Worm (Caenorhabditis elegans) whole organism, L1 larva: ENCODE data around the gene myrf-2.

ENCODE experiments used
- C04F5.9 ChIP-seq: sonication (generic microtip); optimal IDR thresholded peaks from 2 replicates; lab custom pipeline; 2016; ENCODE audit warnings: missing genetic modification characterization, missing compliant biosample characterization
- C16A3.4 ChIP-seq: fragments of 150-350 bp; optimal IDR thresholded peaks from 2 replicates; lab custom pipeline; 2014; ENCODE audit warnings: missing biosample characterization, missing genetic modification characterization
- blmp-1 ChIP-seq: fragments of 150-350 bp; optimal IDR thresholded peaks from 2 replicates; lab custom pipeline; 2014; ENCODE audit warnings: missing biosample characterization, missing genetic modification characterization
- ceh-82 ChIP-seq, 3 experiments: fragments of 150-350 bp in 1 of 3; sonication (generic microtip) in 2 of 3; optimal IDR thresholded peaks; 2 replicates each; lab custom pipeline; 2014 to 2017; ENCODE audit warnings: missing biosample characterization in 3 of 3, missing genetic modification characterization in 3 of 3
- dpl-1 ChIP-seq, 3 experiments: fragments of 150-350 bp in 2 of 3; sonication (generic microtip) in 1 of 3; optimal IDR thresholded peaks; 2 replicates each; lab custom pipeline; 2014 to 2017; ENCODE audit warnings: missing biosample characterization in 3 of 3, missing genetic modification characterization in 3 of 3, missing genetic modification reagents in 3 of 3
- dsc-1 ChIP-seq: sonication (generic microtip); optimal IDR thresholded peaks from 2 replicates; lab custom pipeline; 2016; ENCODE audit warnings: mild to moderate bottlenecking, missing genetic modification characterization, missing compliant biosample characterization
- efl-1 ChIP-seq, 4 experiments: fragments of 150-350 bp; optimal IDR thresholded peaks in 3 of 4; peaks in 1 of 4; 1 replicate in 1 of 4; 2 replicates in 3 of 4; lab custom pipeline; 2014; ENCODE audit warnings: missing biosample characterization in 2 of 4, missing genetic modification characterization in 2 of 4, missing genetic modification reagents in 2 of 4
- fkh-10 ChIP-seq: sonication (generic microtip); optimal IDR thresholded peaks from 2 replicates; lab custom pipeline; 2017; ENCODE audit warnings: missing biosample characterization, missing genetic modification reagents, missing genetic modification characterization
- fkh-4 ChIP-seq: sonication (generic microtip); optimal IDR thresholded peaks from 2 replicates; lab custom pipeline; 2016; ENCODE audit warnings: missing compliant biosample characterization, missing genetic modification characterization, borderline replicate concordance
- fos-1 ChIP-seq: fragments of 150-350 bp; optimal IDR thresholded peaks from 2 replicates; lab custom pipeline; 2014; ENCODE audit warnings: missing biosample characterization, missing genetic modification characterization
- grh-1 ChIP-seq: fragments of 200-800 bp; sonication (Bioruptor generic); IDR thresholded peaks from 2 replicates; pipeline ENCODE4 v1.3.6; 2022; ENCODE audit warnings: missing genetic modification reagents, missing genetic modification characterization, missing compliant biosample characterization
- lin-14 ChIP-seq: fragments of 200-800 bp; sonication (Bioruptor generic); optimal IDR thresholded peaks from 2 replicates; lab custom pipeline; 2018; ENCODE audit warnings: mild to moderate bottlenecking, missing genetic modification characterization, moderate library complexity, missing compliant biosample characterization
- lir-3 ChIP-seq: sonication (generic microtip); optimal IDR thresholded peaks from 2 replicates; lab custom pipeline; 2016; ENCODE audit warnings: mild to moderate bottlenecking, missing genetic modification characterization, moderate library complexity, missing compliant biosample characterization; ENCODE audit not compliant: poor library complexity
- mab-9 ChIP-seq: fragments of 200-800 bp; sonication (Bioruptor generic); IDR thresholded peaks from 2 replicates; pipeline ENCODE4 v1.3.6; 2022; ENCODE audit warnings: missing genetic modification reagents, missing genetic modification characterization, missing compliant biosample characterization
- mef-2 ChIP-seq: fragments of 150-350 bp; optimal IDR thresholded peaks from 2 replicates; lab custom pipeline; 2014; ENCODE audit warnings: missing biosample characterization, missing genetic modification characterization
- mep-1 ChIP-seq: fragments of 150-350 bp; optimal IDR thresholded peaks from 2 replicates; lab custom pipeline; 2014; ENCODE audit warnings: missing biosample characterization, missing genetic modification characterization
- nhr-12 ChIP-seq: sonication (generic microtip); optimal IDR thresholded peaks from 2 replicates; lab custom pipeline; 2017; ENCODE audit warnings: missing biosample characterization, missing genetic modification characterization
- nhr-20 ChIP-seq: sonication (generic microtip); optimal IDR thresholded peaks from 2 replicates; lab custom pipeline; 2016; ENCODE audit warnings: mild to moderate bottlenecking, missing genetic modification characterization, missing compliant biosample characterization
- nhr-237 ChIP-seq: fragments of 150-350 bp; optimal IDR thresholded peaks from 2 replicates; lab custom pipeline; 2014; ENCODE audit warnings: missing biosample characterization, missing genetic modification characterization
- nhr-71 ChIP-seq: sonication (generic microtip); optimal IDR thresholded peaks from 2 replicates; lab custom pipeline; 2016; ENCODE audit warnings: mild to moderate bottlenecking, missing genetic modification characterization, moderate library complexity, missing compliant biosample characterization
- nhr-77 ChIP-seq: fragments of 150-350 bp; optimal IDR thresholded peaks from 2 replicates; lab custom pipeline; 2014; ENCODE audit warnings: missing biosample characterization, missing genetic modification characterization
- nhr-85 ChIP-seq: sonication (generic microtip); peaks from one replicate; lab custom pipeline; 2016; ENCODE audit warnings: missing genetic modification characterization, inconsistent platforms, missing compliant biosample characterization
- pax-3 ChIP-seq: fragments of 200-800 bp; sonication (Bioruptor generic); optimal IDR thresholded peaks from 2 replicates; lab custom pipeline; 2018; ENCODE audit warnings: mild to moderate bottlenecking, missing genetic modification characterization, moderate library complexity, missing compliant biosample characterization
- pqm-1 ChIP-seq: sonication (generic microtip); optimal IDR thresholded peaks from 3 replicates; lab custom pipeline; 2017; ENCODE audit warnings: missing biosample characterization, missing genetic modification characterization
- rnt-1 ChIP-seq: sonication (generic microtip); optimal IDR thresholded peaks from 2 replicates; lab custom pipeline; 2016; ENCODE audit warnings: mild to moderate bottlenecking, missing genetic modification characterization, moderate library complexity, missing compliant biosample characterization
- skn-1 ChIP-seq: fragments of 150-350 bp; optimal IDR thresholded peaks from 2 replicates; lab custom pipeline; 2014; ENCODE audit warnings: missing biosample characterization, missing genetic modification characterization
- snpc-4 ChIP-seq: fragments of 150-350 bp; optimal IDR thresholded peaks from 2 replicates; lab custom pipeline; 2014; ENCODE audit warnings: missing biosample characterization, missing genetic modification characterization
- snu-23 ChIP-seq: sonication (generic microtip); optimal IDR thresholded peaks from 2 replicates; lab custom pipeline; 2016; ENCODE audit warnings: missing genetic modification characterization, missing compliant biosample characterization
- tbx-2 ChIP-seq: sonication (generic microtip); optimal IDR thresholded peaks from 2 replicates; lab custom pipeline; 2016; ENCODE audit warnings: missing genetic modification characterization, missing compliant biosample characterization
- unc-130 ChIP-seq: fragments of 150-350 bp; optimal IDR thresholded peaks from 2 replicates; lab custom pipeline; 2017; ENCODE audit warnings: missing biosample characterization, missing genetic modification characterization, inconsistent platforms
- unc-98 ChIP-seq: fragments of 200-800 bp; sonication (Bioruptor generic); IDR thresholded peaks from 2 replicates; pipeline ENCODE4 v1.3.6; 2022; ENCODE audit warnings: missing genetic modification characterization, missing compliant biosample characterization
- vab-15 ChIP-seq: sonication (generic microtip); optimal IDR thresholded peaks from 2 replicates; lab custom pipeline; 2017; ENCODE audit warnings: missing genotype, mild to moderate bottlenecking, missing genetic modification characterization, missing compliant biosample characterization
- xbp-1 ChIP-seq: sonication (generic microtip); optimal IDR thresholded peaks from 2 replicates; lab custom pipeline; 2016; ENCODE audit warnings: missing genetic modification characterization, missing compliant biosample characterization
- ztf-4 ChIP-seq: fragments of 150-350 bp; optimal IDR thresholded peaks from 2 replicates; lab custom pipeline; 2014; ENCODE audit warnings: missing biosample characterization, missing genetic modification characterization

The myrf-2 gene

ce11 chrX:10208481-10208880, 14.3 kb upstream of the myrf-2 start:
- TF ChIP-seq skn-1 (tag; lab: Kevin White, UChicago) (no peak), dsc-1 (tag; lab: Kevin White, UChicago) (peak; percentile 51), fos-1 (tag; lab: Kevin White, UChicago) (no peak), ceh-82 (tag; optimal IDR thresholded peaks at IDR 0.05; lab: Kevin White, UChicago) (no peak), unc-98 (GFP tag; lab: Robert Waterston, UW) (no peak)

- TF ChIP-seq fos-1 (tag; lab: Kevin White, UChicago), result no peak
- TF ChIP-seq efl-1 (optimal IDR thresholded peaks at IDR 0.05; lab: Kevin White, UChicago), result no peak
- no peak for TF ChIP-seq efl-1 (GFP tag; optimal IDR thresholded peaks at IDR 0.05 in 1 of 2; lab: Kevin White, UChicago)
- TF ChIP-seq nhr-85 (tag; lab: Kevin White, UChicago), result no peak
- no peak for TF ChIP-seq nhr-237 (tag; lab: Kevin White, UChicago)
- TF ChIP-seq rnt-1 (tag; lab: Kevin White, UChicago), result no peak
- no peak for TF ChIP-seq C16A3.4 (tag; lab: Kevin White, UChicago)
- TF ChIP-seq unc-130 (tag; lab: Kevin White, UChicago), result no peak
- TF ChIP-seq pax-3, result no peak
- no peak for TF ChIP-seq tbx-2 (tag; lab: Kevin White, UChicago)
- no peak for TF ChIP-seq ztf-4 (tag; lab: Kevin White, UChicago)
- TF ChIP-seq dpl-1 (GFP tag; optimal IDR thresholded peaks at IDR 0.05; lab: Kevin White, UChicago), result no peak
Measured at ce11 chrX:10206008-10206407, 11.8 kb upstream of the myrf-2 start.

ce11 chrX:10205321-10205720, 11.1 kb upstream of the myrf-2 start, which contains the start of gene sex-1:
Gene sex-1, minus strand, starts transcription at chrX:10205421.
- TF ChIP-seq snu-23 (GFP tag; lab: Kevin White, UChicago), result no peak
- TF ChIP-seq pqm-1 (tag; lab: Kevin White, UChicago), result no peak
- no peak for TF ChIP-seq mef-2 (tag; lab: Kevin White, UChicago)
- no peak for TF ChIP-seq nhr-71 (tag; lab: Kevin White, UChicago)
- no peak for TF ChIP-seq nhr-12 (tag; lab: Kevin White, UChicago)
- TF ChIP-seq grh-1 (GFP tag; lab: Robert Waterston, UW), result no peak
- no peak for TF ChIP-seq fos-1 (tag; lab: Kevin White, UChicago)
- TF ChIP-seq lir-3, result no peak
- no peak for TF ChIP-seq ceh-82 (tag; optimal IDR thresholded peaks at IDR 0.05; lab: Kevin White, UChicago)
- TF ChIP-seq nhr-77, result no peak
- no peak for TF ChIP-seq C04F5.9 (tag; lab: Kevin White, UChicago)
- TF ChIP-seq xbp-1, result no peak
- TF ChIP-seq skn-1 (tag; lab: Kevin White, UChicago), result no peak
- TF ChIP-seq snpc-4 (tag; lab: Kevin White, UChicago), result no peak

- TF ChIP-seq mep-1 (peak; percentile 9), fkh-4 (tag; lab: Kevin White, UChicago) (no peak), fkh-10 (GFP tag; lab: Kevin White, UChicago) (no peak), grh-1 (GFP tag; lab: Robert Waterston, UW) (no peak), nhr-20 (peak; percentile 16), lin-14 (GFP tag; lab: Kevin White, UChicago) (peak; percentile 63), rnt-1 (tag; lab: Kevin White, UChicago) (peak; percentile 62), mab-9 (GFP tag; lab: Robert Waterston, UW) (no peak), snu-23 (GFP tag; lab: Kevin White, UChicago) (peak; percentile 13), unc-98 (GFP tag; lab: Robert Waterston, UW) (no peak), nhr-71 (tag; lab: Kevin White, UChicago) (peak; percentile 60), vab-15 (tag; lab: Kevin White, UChicago) (no peak), blmp-1 (tag; lab: Kevin White, UChicago) (peak; percentile 71)
- TF ChIP-seq, all 84 proteins: peak for 7
Measured at ce11 chrX:10204313-10205063, 10.3 kb upstream of the myrf-2 start.
